Fruit fly (Drosophila melanogaster) whole organism, wandering third instar larva: Measurements from ENCODE around the gene CG1239.

Source experiments
- Dfd ChIP-seq: fragments of >200 bp; optimal IDR thresholded peaks from 2 replicates; lab custom pipeline; 2017; ENCODE audit warnings: missing biosample characterization, missing genetic modification characterization
- GATAd ChIP-seq: sonication (Bioruptor generic); optimal IDR thresholded peaks from 2 replicates; lab custom pipeline; 2016; ENCODE audit warnings: missing biosample characterization, missing genetic modification characterization
- HLH106 ChIP-seq: fragments of 200-800 bp; optimal IDR thresholded peaks from 3 replicates; lab custom pipeline; 2019; ENCODE audit warnings: missing biosample characterization, mild to moderate bottlenecking, missing genetic modification characterization, moderate library complexity
- Hr83 ChIP-seq: fragments of 200-300 bp; sonication (Bioruptor generic); optimal IDR thresholded peaks from 2 replicates; lab custom pipeline; 2016; ENCODE audit warnings: missing biosample characterization, mild to moderate bottlenecking, missing genetic modification characterization, moderate library complexity; ENCODE audit not compliant: poor library complexity, severe bottlenecking
- Rel ChIP-seq, 2 experiments: fragments of 200-800 bp; sonication (Bioruptor generic) in 1 of 2; optimal IDR thresholded peaks; 2 replicates in 1 of 2; 3 replicates in 1 of 2; lab custom pipeline; 2016 to 2019; ENCODE audit warnings: mild to moderate bottlenecking in 2 of 2, missing biosample characterization in 2 of 2, missing genetic modification characterization in 2 of 2, moderate library complexity in 1 of 2
- Vsx2 ChIP-seq: fragments of 200-300, 225-300 bp; sonication (Bioruptor generic); optimal IDR thresholded peaks from 2 replicates; lab custom pipeline; 2018; ENCODE audit warnings: missing biosample characterization, missing genetic modification characterization; ENCODE audit not compliant: partially characterized antibody
- br ChIP-seq: fragments of 200-800 bp; sonication (Bioruptor generic); optimal IDR thresholded peaks from 2 replicates; lab custom pipeline; 2016; ENCODE audit warnings: missing biosample characterization, missing genetic modification characterization
- dmrt93B ChIP-seq: fragments of 200-800 bp; sonication (Bioruptor generic); optimal IDR thresholded peaks from 2 replicates; lab custom pipeline; 2018; ENCODE audit warnings: missing biosample characterization, mild to moderate bottlenecking, missing genetic modification characterization
- fru ChIP-seq: fragments of 200-800 bp; sonication (Bioruptor generic); optimal IDR thresholded peaks from 3 replicates; lab custom pipeline; 2016; ENCODE audit warnings: missing biosample characterization, mild to moderate bottlenecking, missing genetic modification characterization
- jim ChIP-seq: fragments of 175-275, 200-325 bp; sonication (Bioruptor generic); optimal IDR thresholded peaks from 2 replicates; lab custom pipeline; 2016; ENCODE audit warnings: missing biosample characterization, mild to moderate bottlenecking, missing genetic modification characterization
- lola ChIP-seq: fragments of >200 bp; optimal IDR thresholded peaks from 2 replicates; lab custom pipeline; 2017; ENCODE audit warnings: missing biosample characterization, missing genetic modification characterization
- sage ChIP-seq: fragments of 200-800 bp; sonication (Bioruptor generic); optimal IDR thresholded peaks from 2 replicates; lab custom pipeline; 2016; ENCODE audit warnings: missing biosample characterization, mild to moderate bottlenecking, missing genetic modification characterization
- usp ChIP-seq: fragments of >200 bp; optimal IDR thresholded peaks from 2 replicates; lab custom pipeline; 2017; ENCODE audit warnings: missing biosample characterization, missing genetic modification characterization

- no peak for TF ChIP-seq GATAd (GFP tag; lab: Kevin White, UChicago)
- TF ChIP-seq dmrt93B (GFP tag; lab: Kevin White, UChicago): no peak
- no peak for TF ChIP-seq fru (GFP tag; lab: Kevin White, UChicago)
- TF ChIP-seq Dfd (GFP tag; lab: Kevin White, UChicago): no peak
- TF ChIP-seq jim (GFP tag; lab: Kevin White, UChicago): no peak
- no peak for TF ChIP-seq Rel (GFP tag; optimal IDR thresholded peaks at IDR 0.05; lab: Kevin White, UChicago)
- TF ChIP-seq Rel (tag; optimal IDR thresholded peaks at IDR 0.05; lab: Kevin White, UChicago): no peak
- no peak for TF ChIP-seq lola (GFP tag; lab: Kevin White, UChicago)
- TF ChIP-seq Hr83 (GFP tag; lab: Kevin White, UChicago): no peak
- TF ChIP-seq br: no peak
- TF ChIP-seq Vsx2: no peak
- no peak for TF ChIP-seq usp (GFP tag; lab: Kevin White, UChicago)
- no peak for TF ChIP-seq sage (GFP tag; lab: Kevin White, UChicago)
- TF ChIP-seq HLH106 (tag; lab: Kevin White, UChicago): no peak
Observed at dm6 chr3R:5737263-5737662, 4.0 kb downstream of the CG1239 start.
